Worm (Caenorhabditis elegans): ENCODE results near the gene shw-3.

shw-3 gene

ce11 chrV:12987061-12987460 lies at the start of gene shw-3:
TSS of gene shw-3 (minus strand) at chrV:12987161.
- no peak for TF ChIP-seq egl-43 (GFP tag; IDR thresholded peaks at IDR 0.05)
- TF ChIP-seq F44E2.7 (GFP tag; IDR thresholded peaks at IDR 0.05), result no peak
- no peak for TF ChIP-seq hif-1 (tag; optimal IDR thresholded peaks at IDR 0.05)
- no peak for TF ChIP-seq fkh-10 (GFP tag; optimal IDR thresholded peaks at IDR 0.05)
- no peak for TF ChIP-seq gei-8 (GFP tag; optimal IDR thresholded peaks at IDR 0.05)
- TF ChIP-seq F10B5.3 (tag; optimal IDR thresholded peaks at IDR 0.05), result no peak
- no peak for TF ChIP-seq nhr-6 (tag; optimal IDR thresholded peaks at IDR 0.05)
- TF ChIP-seq ceh-62 (tag; optimal IDR thresholded peaks at IDR 0.05), result no peak
- no peak for TF ChIP-seq lin-38 (GFP tag; IDR thresholded peaks at IDR 0.05)
- TF ChIP-seq nhr-48 (tag; optimal IDR thresholded peaks at IDR 0.05), result no peak
- TF ChIP-seq vab-7 (GFP tag; IDR thresholded peaks at IDR 0.05), result no peak
- TF ChIP-seq skn-1 (tag; optimal IDR thresholded peaks at IDR 0.05), result no peak
- TF ChIP-seq mdl-1 (tag; optimal IDR thresholded peaks at IDR 0.05), result no peak
- TF ChIP-seq zip-2 (tag; optimal IDR thresholded peaks at IDR 0.05), result no peak
- TF ChIP-seq ceh-20 (GFP tag; IDR thresholded peaks at IDR 0.05), result no peak
- TF ChIP-seq dve-1 (tag; optimal IDR thresholded peaks at IDR 0.05; ENCODE audit: insufficient read depth), result no peak
- TF ChIP-seq F37D6.2 (tag; optimal IDR thresholded peaks at IDR 0.05), result no peak
- no peak for TF ChIP-seq F49E8.2 (tag; optimal IDR thresholded peaks at IDR 0.05; ENCODE audit: borderline replicate concordance)
- TF ChIP-seq dmd-6 (GFP tag; IDR thresholded peaks at IDR 0.05), result no peak

- TF ChIP-seq nhr-11 (tag; optimal IDR thresholded peaks at IDR 0.05) (no peak), dpl-1 (GFP tag; optimal IDR thresholded peaks at IDR 0.05) (no peak), mep-1 (tag; optimal IDR thresholded peaks at IDR 0.05) (no peak), ztf-7 (tag; optimal IDR thresholded peaks at IDR 0.05) (no peak), spr-1 (tag; optimal IDR thresholded peaks at IDR 0.05) (no peak), lin-13 (GFP tag; optimal IDR thresholded peaks at IDR 0.05) (no peak), daf-19 (GFP tag; conservative IDR thresholded peaks at IDR 0.05) (no peak), F26F4.8 (GFP tag; conservative IDR thresholded peaks at IDR 0.05) (no peak), tra-1 (GFP tag; IDR thresholded peaks at IDR 0.05) (no peak), pqm-1 (tag; optimal IDR thresholded peaks at IDR 0.05) (no peak), F37D6.2 (tag; optimal IDR thresholded peaks at IDR 0.05) (no peak)
These were observed 49.5 kb upstream of the shw-3 start, which contains the start of gene W07G4.2 for ce11 chrV:13036466-13036865. TSS of gene W07G4.2 (minus strand) at chrV:13036566.

- TF ChIP-seq ctbp-1 (GFP tag; IDR thresholded peaks at IDR 0.05) (no peak), zfp-2 (tag; optimal IDR thresholded peaks at IDR 0.05) (no peak), T26A8.4 (GFP tag; IDR thresholded peaks at IDR 0.05) (no peak), F37D6.2 (tag; optimal IDR thresholded peaks at IDR 0.05) (no peak), unc-39 (tag; optimal IDR thresholded peaks at IDR 0.05) (no peak), jun-1 (tag; optimal IDR thresholded peaks at IDR 0.05) (no peak), pha-4 (GFP tag; IDR thresholded peaks at IDR 0.05) (no peak), pha-4 (tag; optimal IDR thresholded peaks at IDR 0.05) (no peak), aly-2 (tag; optimal IDR thresholded peaks at IDR 0.05) (no peak), daf-8 (GFP tag; IDR thresholded peaks at IDR 0.05) (no peak), R02D3.7 (tag; optimal IDR thresholded peaks at IDR 0.05) (no peak), ZK546.5 (tag; optimal IDR thresholded peaks at IDR 0.05) (no peak), nhr-6 (tag; optimal IDR thresholded peaks at IDR 0.05) (no peak), set-16 (GFP tag; IDR thresholded peaks at IDR 0.05) (no peak), dmd-8 (GFP tag; IDR thresholded peaks at IDR 0.05) (no peak), nhr-28 (tag; optimal IDR thresholded peaks at IDR 0.05) (no peak), arid-1 (GFP tag; conservative IDR thresholded peaks at IDR 0.05) (no peak), mdl-1 (tag; optimal IDR thresholded peaks at IDR 0.05) (no peak)
These were observed 47.6 kb upstream of the shw-3 start, which contains the start of gene W07G4.7 for ce11 chrV:13034604-13035003. TSS of gene W07G4.7 (minus strand) at chrV:13034704.
